Fruit fly (Drosophila melanogaster): ENCODE measurements around the gene Gbeta5.
A peak's percentile ranks its signal among the peaks of the same experiment; 100 is the strongest.

Gbeta5 gene

dm6 chrX:8165608-8166007 lies 13.5 kb upstream of the Gbeta5 start, which contains the start of gene Or7a:
Gene Or7a, minus strand, starts transcription at chrX:8165708.
- no peak for TF ChIP-seq noc (tag; optimal IDR thresholded peaks at IDR 0.05)

- TF ChIP-seq noc (tag; optimal IDR thresholded peaks at IDR 0.05): no peak
Observed at dm6 chrX:8163452-8163851, 11.4 kb upstream of the Gbeta5 start.

dm6 chrX:8162692-8163091 lies 10.6 kb upstream of the Gbeta5 start, which contains the start of gene CG10761:
Gene CG10761, minus strand, starts transcription at chrX:8162792.
- TF ChIP-seq noc (tag; optimal IDR thresholded peaks at IDR 0.05): no peak

dm6 chrX:8159754-8160153 lies 7.7 kb upstream of the Gbeta5 start, which contains the start of gene CG15337:
Gene CG15337, plus strand, starts transcription at chrX:8160054.
- TF ChIP-seq noc (tag; optimal IDR thresholded peaks at IDR 0.05): no peak

dm6 chrX:8158942-8159472 lies 6.9 kb upstream of the Gbeta5 start:
- TF ChIP-seq noc (tag; optimal IDR thresholded peaks at IDR 0.05): no peak

dm6 chrX:8157294-8157693 lies 5.2 kb upstream of the Gbeta5 start, which contains the start of the genes Traf6 and GIIIspla2:
Gene Traf6, minus strand, starts transcription at chrX:8157386.
Gene GIIIspla2, plus strand, starts transcription at chrX:8157628.
- peak; percentile 78 for TF ChIP-seq noc (tag; optimal IDR thresholded peaks at IDR 0.05)

dm6 chrX:8152718-8153117 lies 643 bp upstream of the Gbeta5 start, which contains the start of gene CG18262:
Gene CG18262, plus strand, starts transcription at chrX:8152948.
- no peak for TF ChIP-seq noc (tag; optimal IDR thresholded peaks at IDR 0.05)

dm6 chrX:8148556-8148955 lies 3.5 kb downstream of the Gbeta5 start, which contains the start of gene CG10959:
Gene CG10959, plus strand, starts transcription at chrX:8148783.
- no peak for TF ChIP-seq noc (tag; optimal IDR thresholded peaks at IDR 0.05)

- no peak for TF ChIP-seq noc (tag; optimal IDR thresholded peaks at IDR 0.05)
Observed at dm6 chrX:8147649-8148048, 4.4 kb downstream of the Gbeta5 start, which contains the start of gene CG15336. Gene CG15336, plus strand, starts transcription at chrX:8147949.

dm6 chrX:8145501-8146157 lies 6.4 kb downstream of the Gbeta5 start, which contains the start of the genes alpha-PheRS and CG2129:
Gene alpha-PheRS, minus strand, starts transcription at chrX:8145602.
Gene CG2129, plus strand, starts transcription at chrX:8145839.
- peak; percentile 25 for TF ChIP-seq noc (tag; optimal IDR thresholded peaks at IDR 0.05)

dm6 chrX:8143537-8143936 lies 8.5 kb downstream of the Gbeta5 start, which contains the start of gene CG17982:
Gene CG17982, minus strand, starts transcription at chrX:8143835.
- peak; percentile 91 for TF ChIP-seq noc (tag; optimal IDR thresholded peaks at IDR 0.05)

- no peak for TF ChIP-seq noc (tag; optimal IDR thresholded peaks at IDR 0.05)
Observed at dm6 chrX:8142067-8142462, 10.0 kb downstream of the Gbeta5 start, which contains the start of gene Smox. Gene Smox, minus strand, starts transcription at chrX:8142279.

- peak; percentile 45 for TF ChIP-seq noc (tag; optimal IDR thresholded peaks at IDR 0.05)
Observed at dm6 chrX:8141353-8142066, 10.6 kb downstream of the Gbeta5 start.

dm6 chrX:8140707-8141106 lies 11.4 kb downstream of the Gbeta5 start:
- TF ChIP-seq noc (tag; optimal IDR thresholded peaks at IDR 0.05): no peak

- no peak for TF ChIP-seq noc (tag; optimal IDR thresholded peaks at IDR 0.05)
Observed at dm6 chrX:8137285-8137684, 14.8 kb downstream of the Gbeta5 start.

- no peak for TF ChIP-seq noc (tag; optimal IDR thresholded peaks at IDR 0.05)
Observed at dm6 chrX:8135420-8135874, 16.6 kb downstream of the Gbeta5 start, which contains the start of the genes cyr and CG2120. Gene cyr, minus strand, starts transcription at chrX:8135713. Gene CG2120, plus strand, starts transcription at chrX:8135824.
